Worm (Caenorhabditis elegans): Measurements from ENCODE around the gene lgl-1.

The lgl-1 gene

DNA sequence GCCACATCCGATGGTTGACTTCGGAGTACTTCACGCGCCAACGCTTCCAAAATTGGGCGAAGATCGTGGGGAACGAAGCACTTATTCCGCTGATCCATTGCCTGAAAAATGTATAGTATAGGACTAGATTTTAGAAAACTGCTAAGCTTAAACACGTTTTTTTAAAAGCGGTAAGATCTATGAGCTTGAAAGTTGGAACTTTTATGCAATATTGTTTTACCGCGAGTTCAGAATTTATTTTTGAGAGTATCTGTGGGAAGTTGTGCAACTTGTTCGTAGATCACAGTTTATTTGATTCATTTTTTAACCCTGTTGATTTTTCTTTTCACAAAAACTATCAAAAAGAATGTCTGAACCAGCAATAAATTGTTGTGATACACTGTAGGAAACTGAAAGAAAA lies 29.5 kb downstream of the lgl-1 start, which contains the start of gene F39H12.3:
Gene F39H12.3, minus strand, starts transcription at position 101 of the 400 bp plus-strand sequence.
- TF ChIP-seq elt-1 (tag; optimal IDR thresholded peaks at IDR 0.05; ENCODE audit: borderline replicate concordance, insufficient read depth) = no peak
- no peak for TF ChIP-seq elt-3 (tag; optimal IDR thresholded peaks at IDR 0.05)
- no peak for TF ChIP-seq unc-120 (tag; optimal IDR thresholded peaks at IDR 0.05; ENCODE audit: poor library complexity, severe bottlenecking)
- TF ChIP-seq drap-1 (GFP tag; optimal IDR thresholded peaks at IDR 0.05) = no peak
- TF ChIP-seq cnd-1 (tag; optimal IDR thresholded peaks at IDR 0.05) = no peak
- no peak for TF ChIP-seq mab-5 (tag; optimal IDR thresholded peaks at IDR 0.05)
- no peak for TF ChIP-seq flh-1 (GFP tag; optimal IDR thresholded peaks at IDR 0.05)
- no peak for TF ChIP-seq lin-32 (GFP tag; optimal IDR thresholded peaks at IDR 0.05)
- TF ChIP-seq nhr-237 (tag; optimal IDR thresholded peaks at IDR 0.05) = no peak
- no peak for TF ChIP-seq mep-1 (tag; optimal IDR thresholded peaks at IDR 0.05)
- TF ChIP-seq ces-1 (GFP tag; optimal IDR thresholded peaks at IDR 0.05) = no peak
- no peak for TF ChIP-seq nhr-28 (tag; optimal IDR thresholded peaks at IDR 0.05)
- TF ChIP-seq tbx-8 (GFP tag; optimal IDR thresholded peaks at IDR 0.05) = no peak
- no peak for TF ChIP-seq bed-3 (GFP tag; optimal IDR thresholded peaks at IDR 0.05)
- TF ChIP-seq hlh-1 (tag; optimal IDR thresholded peaks at IDR 0.05) = no peak
- no peak for TF ChIP-seq ceh-83 (GFP tag; optimal IDR thresholded peaks at IDR 0.05)
- no peak for TF ChIP-seq ztf-11 (tag; optimal IDR thresholded peaks at IDR 0.05)
- no peak for TF ChIP-seq zip-8 (tag; optimal IDR thresholded peaks at IDR 0.05)
- TF ChIP-seq sptf-1 (tag; optimal IDR thresholded peaks at IDR 0.05) = no peak

DNA sequence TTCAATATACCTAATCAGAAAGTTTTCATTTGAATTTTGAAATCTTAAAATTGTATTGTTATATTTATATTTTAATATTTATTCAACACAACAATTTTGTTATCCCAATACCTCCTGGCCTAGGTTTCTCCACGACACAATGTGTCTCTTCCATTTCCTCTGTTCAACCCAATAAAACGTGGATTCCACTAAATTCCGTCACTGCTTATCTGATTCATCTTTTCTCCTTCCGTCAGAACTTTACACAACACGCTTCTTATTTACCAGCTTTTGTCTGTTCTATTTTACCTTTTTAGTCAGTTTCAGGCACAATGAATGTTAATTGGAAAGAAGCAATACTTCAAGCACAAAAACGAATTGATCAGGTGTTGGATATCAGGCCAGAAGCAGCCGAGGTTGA lies 36.4 kb downstream of the lgl-1 start, which contains the start of gene F39H12.1:
Gene F39H12.1, plus strand, starts transcription at position 301 of the 400 bp plus-strand sequence.
- no peak for TF ChIP-seq flh-1 (GFP tag; optimal IDR thresholded peaks at IDR 0.05)
- no peak for TF ChIP-seq unc-39 (tag; optimal IDR thresholded peaks at IDR 0.05)
- TF ChIP-seq tbx-8 (GFP tag; optimal IDR thresholded peaks at IDR 0.05) = no peak

DNA sequence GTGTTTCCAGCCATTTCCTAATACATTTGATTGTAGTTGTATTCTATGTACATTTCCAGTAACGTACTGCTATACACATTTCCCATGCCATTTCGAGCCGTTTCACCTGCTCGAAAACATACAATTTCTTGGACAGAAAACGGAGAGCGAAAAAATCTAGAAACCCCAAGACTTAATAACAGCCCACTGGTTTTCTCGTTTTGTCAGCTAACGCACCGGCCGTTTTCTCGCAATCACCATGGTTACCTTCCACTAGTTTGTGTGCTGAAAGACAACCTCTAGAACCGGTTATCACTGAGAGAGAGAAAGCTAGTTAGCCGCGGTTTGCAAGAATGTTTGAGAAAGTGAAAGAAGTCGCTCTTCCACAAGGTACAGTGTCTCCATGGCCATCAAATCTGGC lies 40.7 kb downstream of the lgl-1 start:
- TF ChIP-seq ham-2 (GFP tag; optimal IDR thresholded peaks at IDR 0.05) = no peak
- TF ChIP-seq drap-1 (GFP tag; optimal IDR thresholded peaks at IDR 0.05) = no peak
- TF ChIP-seq elt-1 (tag; optimal IDR thresholded peaks at IDR 0.05; ENCODE audit: borderline replicate concordance, insufficient read depth) = no peak
- no peak for TF ChIP-seq ceh-43 (GFP tag; optimal IDR thresholded peaks at IDR 0.05)
- no peak for TF ChIP-seq elt-3 (tag; optimal IDR thresholded peaks at IDR 0.05)
- no peak for TF ChIP-seq unc-62 (GFP tag; optimal IDR thresholded peaks at IDR 0.05)
- TF ChIP-seq pha-4 (tag; optimal IDR thresholded peaks at IDR 0.05) = no peak
- TF ChIP-seq hlh-1 (tag; optimal IDR thresholded peaks at IDR 0.05) = no peak
- TF ChIP-seq nhr-237 (tag; optimal IDR thresholded peaks at IDR 0.05) = no peak
- TF ChIP-seq tbx-8 (GFP tag; optimal IDR thresholded peaks at IDR 0.05) = no peak
- no peak for TF ChIP-seq unc-120 (tag; optimal IDR thresholded peaks at IDR 0.05; ENCODE audit: poor library complexity, severe bottlenecking)
- no peak for TF ChIP-seq mab-5 (tag; optimal IDR thresholded peaks at IDR 0.05)
- no peak for TF ChIP-seq zip-8 (tag; optimal IDR thresholded peaks at IDR 0.05)
- no peak for TF ChIP-seq nhr-12 (tag; optimal IDR thresholded peaks at IDR 0.05)
- TF ChIP-seq flh-1 (GFP tag; optimal IDR thresholded peaks at IDR 0.05) = no peak
- TF ChIP-seq mep-1 (tag; optimal IDR thresholded peaks at IDR 0.05) = no peak

DNA sequence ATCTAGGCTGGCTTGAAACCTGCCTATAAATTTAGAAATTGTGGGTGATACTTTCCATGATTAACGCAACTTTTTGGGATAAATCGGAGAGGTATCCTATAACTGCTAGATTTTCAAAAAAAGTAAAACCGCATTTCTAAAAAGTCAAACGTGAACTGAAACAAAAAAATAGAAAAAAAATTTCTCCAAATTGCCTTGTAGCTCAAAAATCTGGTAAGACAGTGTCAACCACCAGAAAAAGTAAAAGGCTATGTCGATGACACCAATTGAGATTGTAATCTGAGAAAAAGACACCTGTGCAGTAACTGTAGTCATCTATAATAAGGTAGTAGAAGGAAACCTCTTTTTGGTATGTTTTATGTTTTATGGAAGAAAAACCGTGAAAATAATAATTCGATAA lies 42.3 kb downstream of the lgl-1 start, which contains the start of gene wdr-54:
Gene wdr-54, plus strand, starts transcription at position 301 of the 400 bp plus-strand sequence.
- TF ChIP-seq nhr-2 (tag; optimal IDR thresholded peaks at IDR 0.05) = no peak
- TF ChIP-seq elt-3 (tag; optimal IDR thresholded peaks at IDR 0.05) = no peak
- TF ChIP-seq unc-120 (tag; optimal IDR thresholded peaks at IDR 0.05; ENCODE audit: poor library complexity, severe bottlenecking) = no peak
- TF ChIP-seq nhr-12 (tag; optimal IDR thresholded peaks at IDR 0.05) = no peak
- no peak for TF ChIP-seq nhr-237 (tag; optimal IDR thresholded peaks at IDR 0.05)
- TF ChIP-seq ztf-11 (tag; optimal IDR thresholded peaks at IDR 0.05) = no peak
- TF ChIP-seq drap-1 (GFP tag; optimal IDR thresholded peaks at IDR 0.05) = no peak
- no peak for TF ChIP-seq nhr-76 (tag; optimal IDR thresholded peaks at IDR 0.05)
- TF ChIP-seq unc-62 (GFP tag; optimal IDR thresholded peaks at IDR 0.05) = no peak

DNA sequence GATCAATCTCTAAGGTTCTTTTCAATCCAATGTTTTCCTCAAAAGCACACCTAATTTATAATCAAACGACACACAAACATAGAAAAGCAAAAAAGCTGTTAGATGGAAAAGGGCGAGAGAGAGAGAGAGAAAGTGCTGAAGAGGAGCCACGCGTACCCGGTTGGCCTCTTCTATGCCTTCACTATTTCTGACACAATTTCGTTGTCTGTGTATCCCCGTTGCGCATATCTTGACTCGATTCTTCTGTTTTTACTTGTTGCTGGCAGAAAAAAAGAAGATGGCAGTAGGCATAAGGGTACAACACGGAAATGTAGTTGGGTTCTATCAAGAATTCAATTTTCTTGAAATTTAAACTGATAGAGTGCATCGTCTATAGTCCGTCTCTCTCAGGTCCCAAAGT lies 43.4 kb downstream of the lgl-1 start:
- TF ChIP-seq unc-39 (tag; optimal IDR thresholded peaks at IDR 0.05) = no peak
- no peak for TF ChIP-seq snpc-4 (tag; optimal IDR thresholded peaks at IDR 0.05)
- no peak for TF ChIP-seq lin-13 (tag; optimal IDR thresholded peaks at IDR 0.05)
- TF ChIP-seq sptf-1 (tag; optimal IDR thresholded peaks at IDR 0.05) = peak; percentile 53
- no peak for TF ChIP-seq bed-3 (GFP tag; optimal IDR thresholded peaks at IDR 0.05)
- peak; percentile 42 for TF ChIP-seq drap-1 (GFP tag; optimal IDR thresholded peaks at IDR 0.05)
- no peak for TF ChIP-seq ceh-83 (GFP tag; optimal IDR thresholded peaks at IDR 0.05)
- no peak for TF ChIP-seq flh-1 (GFP tag; optimal IDR thresholded peaks at IDR 0.05)
- no peak for TF ChIP-seq blmp-1 (tag; optimal IDR thresholded peaks at IDR 0.05)
- TF ChIP-seq pha-4 (tag; optimal IDR thresholded peaks at IDR 0.05) = peak; percentile 43
- no peak for TF ChIP-seq elt-3 (tag; optimal IDR thresholded peaks at IDR 0.05)
- no peak for TF ChIP-seq mab-5 (tag; optimal IDR thresholded peaks at IDR 0.05)
- TF ChIP-seq M03D4.4 (tag; optimal IDR thresholded peaks at IDR 0.05) = no peak
- no peak for TF ChIP-seq ceh-43 (GFP tag; optimal IDR thresholded peaks at IDR 0.05)
- peak; percentile 69 for TF ChIP-seq unc-120 (tag; optimal IDR thresholded peaks at IDR 0.05; ENCODE audit: poor library complexity, severe bottlenecking)
- TF ChIP-seq mls-2 (tag; optimal IDR thresholded peaks at IDR 0.05) = peak; percentile 12
- TF ChIP-seq elt-1 (tag; optimal IDR thresholded peaks at IDR 0.05; ENCODE audit: borderline replicate concordance, insufficient read depth) = no peak
- TF ChIP-seq cnd-1 (tag; optimal IDR thresholded peaks at IDR 0.05) = no peak
- peak; percentile 13 for TF ChIP-seq unc-62 (GFP tag; optimal IDR thresholded peaks at IDR 0.05)
- TF ChIP-seq lin-32 (GFP tag; optimal IDR thresholded peaks at IDR 0.05) = no peak
- TF ChIP-seq ztf-11 (tag; optimal IDR thresholded peaks at IDR 0.05) = no peak
- peak; percentile 41 for TF ChIP-seq nhr-237 (tag; optimal IDR thresholded peaks at IDR 0.05)
- TF ChIP-seq tbx-8 (GFP tag; optimal IDR thresholded peaks at IDR 0.05) = no peak
- TF ChIP-seq zip-8 (tag; optimal IDR thresholded peaks at IDR 0.05) = no peak
- TF ChIP-seq ham-2 (GFP tag; optimal IDR thresholded peaks at IDR 0.05) = peak; percentile 41
- TF ChIP-seq lsy-2 (tag; optimal IDR thresholded peaks at IDR 0.05) = no peak
- no peak for TF ChIP-seq nhr-28 (tag; optimal IDR thresholded peaks at IDR 0.05)
- peak; percentile 91 for TF ChIP-seq ces-1 (GFP tag; optimal IDR thresholded peaks at IDR 0.05)
- TF ChIP-seq nhr-76 (tag; optimal IDR thresholded peaks at IDR 0.05) = no peak
- TF ChIP-seq nhr-12 (tag; optimal IDR thresholded peaks at IDR 0.05) = no peak
- TF ChIP-seq ceh-39 (tag; optimal IDR thresholded peaks at IDR 0.05) = no peak
- TF ChIP-seq sem-2 (GFP tag; optimal IDR thresholded peaks at IDR 0.05) = no peak
- peak; percentile 14 for TF ChIP-seq hlh-1 (tag; optimal IDR thresholded peaks at IDR 0.05)
- TF ChIP-seq nhr-2 (tag; optimal IDR thresholded peaks at IDR 0.05) = no peak
- peak; percentile 24 for TF ChIP-seq mep-1 (tag; optimal IDR thresholded peaks at IDR 0.05)
